Fruit fly (Drosophila melanogaster) whole organism, adult: ENCODE measurements around the gene Vps29.

Source experiments
- kay ChIP-seq: fragments of 200-800 bp; sonication (Bioruptor generic); peaks from one replicate; lab custom pipeline; 2016; ENCODE audit warnings: missing biosample characterization, missing genetic modification characterization, borderline replicate concordance
- toe ChIP-seq: fragments of 200-800 bp; sonication (Bioruptor generic); optimal IDR thresholded peaks from 2 replicates; lab custom pipeline; 2016; ENCODE audit warnings: missing biosample characterization, missing genetic modification characterization

Vps29 gene

dm6 chr2L:1199912-1200721 is 49.6 kb downstream of the Vps29 start, which contains the start of the genes CG43349 and CG5011:
TSS of gene CG43349 (plus strand) at chr2L:1200205.
TSS of gene CG5011 (plus strand) at chr2L:1200671.
- TF ChIP-seq kay (GFP tag; lab: Kevin White, UChicago) (peak; percentile 75), toe (GFP tag; lab: Kevin White, UChicago) (no peak)
